Worm (Caenorhabditis elegans): Measurements from ENCODE around the gene F22B8.3.

DNA sequence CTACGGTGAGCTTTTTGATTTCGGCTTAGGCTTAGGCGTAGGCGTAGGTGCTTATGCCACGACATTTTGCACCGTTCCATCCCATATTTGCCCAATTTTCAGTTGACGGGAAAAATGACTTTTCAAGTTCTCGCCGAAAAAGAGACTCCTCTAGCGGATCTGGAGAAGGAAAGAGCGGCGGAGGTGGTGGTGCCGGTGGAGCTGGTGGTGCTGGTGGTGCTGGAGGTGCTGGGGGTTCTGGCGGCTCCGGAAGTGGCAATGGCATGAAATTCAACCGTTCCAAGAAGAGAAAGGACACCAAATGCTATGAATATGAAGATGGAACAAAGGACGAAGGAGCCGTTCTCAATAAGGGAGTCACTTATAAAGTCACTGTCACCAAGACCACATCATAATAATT is 43.7 kb upstream of the F22B8.3 start:
- TF ChIP-seq him-1 (tag; optimal IDR thresholded peaks at IDR 0.05) (no peak), W03F9.2 (tag; optimal IDR thresholded peaks at IDR 0.05) (no peak), dao-5 (tag; optimal IDR thresholded peaks at IDR 0.05) (no peak)

All from whole organism, L4/young adult.